Worm (Caenorhabditis elegans) whole organism, young adult: ENCODE measurements around the gene B0563.18.

ENCODE experiments used
- C06A6.2 ChIP-seq: fragments of 200-800 bp; sonication (Bioruptor generic); conservative IDR thresholded peaks from 2 replicates; pipeline ENCODE4 v1.3.6; 2022; ENCODE audit warnings: missing genetic modification characterization, missing compliant biosample characterization
- F37B4.10 ChIP-seq: fragments of 200-800 bp; sonication (Bioruptor generic); IDR thresholded peaks from 2 replicates; pipeline ENCODE4 v1.3.6; 2022; ENCODE audit warnings: missing genetic modification characterization, missing compliant biosample characterization
- F39B2.1 ChIP-seq: fragments of 200-800 bp; sonication (Bioruptor generic); IDR thresholded peaks from 2 replicates; pipeline ENCODE4 v1.3.6; 2022; ENCODE audit warnings: missing genetic modification reagents, missing genetic modification characterization, missing compliant biosample characterization
- T26A5.8 ChIP-seq: sonication (generic microtip); optimal IDR thresholded peaks from 2 replicates; lab custom pipeline; 2016; ENCODE audit warnings: missing genetic modification characterization, missing compliant biosample characterization
- Y95B8A.8 ChIP-seq: fragments of 200-800 bp; sonication (Bioruptor generic); IDR thresholded peaks from 2 replicates; pipeline ENCODE4 v1.3.6; 2022; ENCODE audit warnings: missing genetic modification reagents, missing genetic modification characterization, missing compliant biosample characterization
- ama-1 ChIP-seq, 3 experiments: fragments of 150-350 bp in 1 of 3; sonication (generic microtip) in 2 of 3; optimal IDR thresholded peaks; 2 replicates each; lab custom pipeline; 2014 to 2018; ENCODE audit warnings: missing biosample characterization in 2 of 3, missing genetic modification characterization in 2 of 3, missing genetic modification reagents in 2 of 3
- atf-7 ChIP-seq: sonication (generic microtip); optimal IDR thresholded peaks from 2 replicates; lab custom pipeline; 2017; ENCODE audit warnings: mild to moderate bottlenecking, missing genetic modification characterization, missing compliant biosample characterization
- athp-1 ChIP-seq: sonication (generic microtip); optimal IDR thresholded peaks from 2 replicates; lab custom pipeline; 2017; ENCODE audit warnings: mild to moderate bottlenecking, missing genetic modification characterization, missing compliant biosample characterization
- hmg-20 ChIP-seq: fragments of 200-800 bp; sonication (Bioruptor generic); IDR thresholded peaks from 2 replicates; pipeline ENCODE4 v1.3.6; 2022; ENCODE audit warnings: missing genetic modification reagents, missing genetic modification characterization, missing compliant biosample characterization
- let-526 ChIP-seq: fragments of 200-800 bp; sonication (Bioruptor generic); IDR thresholded peaks from 2 replicates; pipeline ENCODE4 v1.3.6; 2022; ENCODE audit warnings: missing genetic modification reagents, missing genetic modification characterization, missing compliant biosample characterization
- pha-4 ChIP-seq: fragments of 150-350 bp; sonication (generic microtip); optimal IDR thresholded peaks from 2 replicates; lab custom pipeline; 2014; ENCODE audit warnings: missing biosample characterization, missing genetic modification reagents, missing genetic modification characterization
- repo-1 ChIP-seq: sonication (generic microtip); optimal IDR thresholded peaks from 2 replicates; lab custom pipeline; 2017; ENCODE audit warnings: mild to moderate bottlenecking, missing genetic modification characterization, missing compliant biosample characterization
- zfh-2 ChIP-seq: fragments of 200-800 bp; sonication (Bioruptor generic); conservative IDR thresholded peaks from 2 replicates; pipeline ENCODE4 v1.3.6; 2022; ENCODE audit warnings: missing genetic modification reagents, missing genetic modification characterization, missing compliant biosample characterization
- zim-3 ChIP-seq: sonication (generic microtip); optimal IDR thresholded peaks from 2 replicates; lab custom pipeline; 2017; ENCODE audit warnings: mild to moderate bottlenecking, missing genetic modification characterization, moderate library complexity, missing compliant biosample characterization

DNA sequence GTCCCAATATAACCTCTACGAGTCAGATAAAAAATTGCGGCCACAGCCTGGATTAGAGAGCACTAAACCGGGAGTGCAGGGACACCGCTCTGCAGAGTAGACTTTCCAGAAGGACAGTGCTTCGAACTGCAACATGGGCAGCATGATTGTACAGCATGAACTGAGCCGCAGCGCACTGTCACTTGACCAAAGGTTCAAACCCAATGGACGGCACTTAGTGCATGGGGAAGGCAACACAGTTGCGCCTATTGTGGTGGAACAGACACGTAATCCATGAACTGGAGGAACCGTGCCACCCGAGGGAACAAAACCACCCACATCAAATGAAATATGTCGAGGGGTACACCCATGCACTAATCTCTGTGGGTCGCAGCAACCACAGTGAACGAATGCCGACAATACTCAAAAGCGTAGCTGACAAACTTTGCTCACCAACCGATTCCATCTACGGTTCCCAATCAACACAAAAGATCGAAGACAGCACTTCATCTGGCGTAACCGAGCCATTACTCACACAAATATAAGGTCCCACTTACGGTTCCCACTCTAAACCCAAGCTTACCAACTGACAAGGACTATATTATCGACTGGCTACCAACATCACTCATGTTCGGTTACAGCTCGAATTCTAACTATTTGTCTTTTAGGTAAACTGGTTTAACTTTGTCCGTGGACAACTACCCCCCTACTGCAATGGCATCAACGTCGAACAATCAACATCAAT lies 23.2 kb downstream of the B0563.18 start:
- TF ChIP-seq pha-4 (tag; lab: Kevin White, UChicago) (no peak), C06A6.2 (no peak), hmg-20 (GFP tag; lab: Robert Waterston, UW) (no peak), ama-1 (optimal IDR thresholded peaks at IDR 0.05; lab: Kevin White, UChicago) (no peak), ama-1 (GFP tag; optimal IDR thresholded peaks at IDR 0.05; lab: Kevin White, UChicago) (no peak), Y95B8A.8 (GFP tag; lab: Robert Waterston, UW) (no peak), zim-3 (tag; lab: Kevin White, UChicago) (no peak), T26A5.8 (no peak), athp-1 (no peak), repo-1 (no peak), F39B2.1 (no peak), zfh-2 (no peak), let-526 (GFP tag; lab: Robert Waterston, UW) (no peak), atf-7 (tag; lab: Kevin White, UChicago) (no peak), F37B4.10 (GFP tag; lab: Robert Waterston, UW) (no peak)
